ENCODE assay signal across 1 fruit fly cellular context in genomic region chr3L:4613846-4614247, dm6.
TF ChIP-seq lines count a peak whose summit lies in the region.

No protein-coding gene starts in this region.

TF ChIP-seq in whole organism, embryonic, 481 proteins besides CTCF, POLR2A, EP300 and RAD21 (continued from another document):
- TF ChIP-seq Aef1 (GFP tag; IDR thresholded peaks at IDR 0.05; lab: Robert Waterston, UW) (no peak), Nf-YB (GFP tag; optimal IDR thresholded peaks at IDR 0.05; lab: Kevin White, UChicago) (peak; percentile 17), CG32767 (GFP tag; IDR thresholded peaks at IDR 0.05; lab: Robert Waterston, UW) (no peak)
TF ChIP-seq in whole organism, embryonic: peak in this region for 85.
